Fruit fly (Drosophila melanogaster): ENCODE data around the gene CG2258.
A peak's percentile ranks its signal among the peaks of the same experiment; 100 is the strongest.

Gene CG2258

dm6 chrX:8126149-8126548 is 24.3 kb upstream of the CG2258 start (continued):
- TF ChIP-seq CG10979 (tag; optimal IDR thresholded peaks at IDR 0.05), result peak; percentile 80
- TF ChIP-seq CG6272 (GFP tag; IDR thresholded peaks at IDR 0.05), result no peak
- no peak for TF ChIP-seq YL-1 (GFP tag; optimal IDR thresholded peaks at IDR 0.05)
- no peak for TF ChIP-seq CG7372 (GFP tag; IDR thresholded peaks at IDR 0.05)
- TF ChIP-seq CG6765 (GFP tag; optimal IDR thresholded peaks at IDR 0.05), result no peak
- TF ChIP-seq CG11560 (tag; IDR thresholded peaks at IDR 0.05), result no peak
- peak; percentile 56 for TF ChIP-seq zen (tag; optimal IDR thresholded peaks at IDR 0.05)
- TF ChIP-seq pan (optimal IDR thresholded peaks at IDR 0.05), result no peak
- peak in 1 of 2 experiments; percentile 58 for TF ChIP-seq pan (GFP tag; optimal IDR thresholded peaks at IDR 0.05 in 1 of 2, IDR thresholded peaks at IDR 0.05 in 1 of 2)
- TF ChIP-seq Rx (GFP tag; IDR thresholded peaks at IDR 0.05), result peak; percentile 59; the same call in 1 of the 2 replicates
- TF ChIP-seq CG12299 (tag; optimal IDR thresholded peaks at IDR 0.05), result no peak
- no peak for TF ChIP-seq Drgx (GFP tag; IDR thresholded peaks at IDR 0.05)
- TF ChIP-seq grn (GFP tag; optimal IDR thresholded peaks at IDR 0.05), result peak; percentile 6
- no peak for TF ChIP-seq hkb (optimal IDR thresholded peaks at IDR 0.05)
- peak; percentile 65 for TF ChIP-seq hkb (GFP tag; IDR thresholded peaks at IDR 0.05)
- TF ChIP-seq Jarid2 (GFP tag; optimal IDR thresholded peaks at IDR 0.05), result no peak
- no peak for TF ChIP-seq CG12104 (GFP tag; optimal IDR thresholded peaks at IDR 0.05)
- peak; percentile 2 for TF ChIP-seq CG9437 (GFP tag; optimal IDR thresholded peaks at IDR 0.05)
- no peak for TF ChIP-seq Trl (optimal IDR thresholded peaks at IDR 0.05)
- peak; percentile 21 for TF ChIP-seq Trl (GFP tag; optimal IDR thresholded peaks at IDR 0.05)
- no peak for TF ChIP-seq Dfd (GFP tag; optimal IDR thresholded peaks at IDR 0.05)
- no peak for TF ChIP-seq Atf-2 (GFP tag; optimal IDR thresholded peaks at IDR 0.05)
- TF ChIP-seq CG30403 (GFP tag; optimal IDR thresholded peaks at IDR 0.05), result peak; percentile 50
- TF ChIP-seq ewg (GFP tag; optimal IDR thresholded peaks at IDR 0.05), result peak; percentile 67
- TF ChIP-seq odd (GFP tag; optimal IDR thresholded peaks at IDR 0.05), result no peak
- TF ChIP-seq CG16815 (GFP tag; optimal IDR thresholded peaks at IDR 0.05), result no peak
- 0 out of 2 replicates have a peak, but pooled peaks have one; percentile 25 for TF ChIP-seq peb (GFP tag; IDR thresholded peaks at IDR 0.05)
- no peak for TF ChIP-seq Lpt (GFP tag; optimal IDR thresholded peaks at IDR 0.05)
- no peak for TF ChIP-seq CG7928 (GFP tag; optimal IDR thresholded peaks at IDR 0.05)
- no peak for TF ChIP-seq cas (GFP tag; IDR thresholded peaks at IDR 0.05)
- TF ChIP-seq repo (GFP tag; optimal IDR thresholded peaks at IDR 0.05), result no peak
- peak; percentile 11 for TF ChIP-seq crc (GFP tag; optimal IDR thresholded peaks at IDR 0.05)
- TF ChIP-seq Stat92E (GFP tag; optimal IDR thresholded peaks at IDR 0.05), result no peak
- no peak for TF ChIP-seq klu (GFP tag; IDR thresholded peaks at IDR 0.05)
- no peak for TF ChIP-seq sna (GFP tag; IDR thresholded peaks at IDR 0.05; ENCODE audit: partially characterized antibody)
- no peak for TF ChIP-seq toy (GFP tag; IDR thresholded peaks at IDR 0.05)
- no peak for TF ChIP-seq CG2199 (GFP tag; IDR thresholded peaks at IDR 0.05)
- TF ChIP-seq MBD-R2 (GFP tag; IDR thresholded peaks at IDR 0.05), result no peak
- no peak for TF ChIP-seq CG1792 (GFP tag; optimal IDR thresholded peaks at IDR 0.05)
- no peak for TF ChIP-seq CG2120 (GFP tag; optimal IDR thresholded peaks at IDR 0.05)
- TF ChIP-seq CG17829 (tag; optimal IDR thresholded peaks at IDR 0.05), result peak; percentile 67
- TF ChIP-seq H2.0 (GFP tag; IDR thresholded peaks at IDR 0.05), result no peak
- peak; percentile 64 for TF ChIP-seq chn (GFP tag; optimal IDR thresholded peaks at IDR 0.05)
- TF ChIP-seq CG10147 (GFP tag; optimal IDR thresholded peaks at IDR 0.05), result no peak
- TF ChIP-seq hbn (GFP tag; IDR thresholded peaks at IDR 0.05; ENCODE audit: partially characterized antibody), result no peak
- TF ChIP-seq wek (GFP tag; optimal IDR thresholded peaks at IDR 0.05), result no peak
- TF ChIP-seq zen2 (GFP tag; IDR thresholded peaks at IDR 0.05; ENCODE audit: partially characterized antibody), result no peak
- TF ChIP-seq CG8924 (tag; optimal IDR thresholded peaks at IDR 0.05), result peak; percentile 67
- peak; percentile 84 for TF ChIP-seq Med (GFP tag)
- TF ChIP-seq al (GFP tag; IDR thresholded peaks at IDR 0.05), result no peak
- peak; percentile 17 for TF ChIP-seq HHEX (GFP tag; optimal IDR thresholded peaks at IDR 0.05)
- no peak for TF ChIP-seq Ets97D (GFP tag; optimal IDR thresholded peaks at IDR 0.05)
- no peak for TF ChIP-seq Doc3 (GFP tag; IDR thresholded peaks at IDR 0.05; ENCODE audit: partially characterized antibody)

All from whole organism, embryonic.